Fruit fly (Drosophila melanogaster): ENCODE data around the gene Oatp30B.

Oatp30B gene

dm6 chr2L:9565387-9565786 is 44.4 kb downstream of the Oatp30B start, which contains the start of gene CG46468:
TSS of gene CG46468 (minus strand) at chr2L:9565438.
- TF ChIP-seq Dll (optimal IDR thresholded peaks at IDR 0.05) (no peak), EcR (GFP tag; optimal IDR thresholded peaks at IDR 0.05) (no peak)

dm6 chr2L:9566656-9567055 is 45.6 kb downstream of the Oatp30B start, which contains the start of gene jp:
TSS of gene jp (minus strand) at chr2L:9566750.
- TF ChIP-seq Dll (optimal IDR thresholded peaks at IDR 0.05) (no peak), EcR (GFP tag; optimal IDR thresholded peaks at IDR 0.05) (no peak), CG8478 (optimal IDR thresholded peaks at IDR 0.05) (no peak), psq (optimal IDR thresholded peaks at IDR 0.05) (no peak), pan (optimal IDR thresholded peaks at IDR 0.05) (no peak), usp (GFP tag; optimal IDR thresholded peaks at IDR 0.05) (no peak)

dm6 chr2L:9567398-9567856 is 46.4 kb downstream of the Oatp30B start:
- TF ChIP-seq usp (GFP tag; optimal IDR thresholded peaks at IDR 0.05) = no peak

dm6 chr2L:9568360-9569088 is 47.5 kb downstream of the Oatp30B start, which contains the start of gene brwl:
TSS of gene brwl (plus strand) at chr2L:9568890.
- TF ChIP-seq psq (optimal IDR thresholded peaks at IDR 0.05) = no peak
- TF ChIP-seq Dll (optimal IDR thresholded peaks at IDR 0.05) = peak; percentile 11
- no peak for TF ChIP-seq EcR (GFP tag; optimal IDR thresholded peaks at IDR 0.05)
- TF ChIP-seq pan (optimal IDR thresholded peaks at IDR 0.05) = no peak
- no peak for TF ChIP-seq usp (GFP tag; optimal IDR thresholded peaks at IDR 0.05)
- TF ChIP-seq CG8478 (optimal IDR thresholded peaks at IDR 0.05) = no peak

dm6 chr2L:9569131-9569530 is 48.1 kb downstream of the Oatp30B start:
- TF ChIP-seq Dll (optimal IDR thresholded peaks at IDR 0.05) = no peak
- TF ChIP-seq CG8478 (optimal IDR thresholded peaks at IDR 0.05) = no peak
- TF ChIP-seq EcR (GFP tag; optimal IDR thresholded peaks at IDR 0.05) = no peak
- TF ChIP-seq psq (optimal IDR thresholded peaks at IDR 0.05) = no peak
- no peak for TF ChIP-seq pan (optimal IDR thresholded peaks at IDR 0.05)
- TF ChIP-seq usp (GFP tag; optimal IDR thresholded peaks at IDR 0.05) = no peak

dm6 chr2L:9569588-9570434 is 48.8 kb downstream of the Oatp30B start:
- no peak for TF ChIP-seq psq (optimal IDR thresholded peaks at IDR 0.05)
- TF ChIP-seq usp (GFP tag; optimal IDR thresholded peaks at IDR 0.05) = no peak
- TF ChIP-seq CG8478 (optimal IDR thresholded peaks at IDR 0.05) = no peak
- no peak for TF ChIP-seq Dll (optimal IDR thresholded peaks at IDR 0.05)
- no peak for TF ChIP-seq pan (optimal IDR thresholded peaks at IDR 0.05)
- TF ChIP-seq EcR (GFP tag; optimal IDR thresholded peaks at IDR 0.05) = no peak

dm6 chr2L:9570673-9571193 is 49.7 kb downstream of the Oatp30B start:
- TF ChIP-seq psq (optimal IDR thresholded peaks at IDR 0.05) = no peak
- TF ChIP-seq pan (optimal IDR thresholded peaks at IDR 0.05) = no peak
- no peak for TF ChIP-seq Dll (optimal IDR thresholded peaks at IDR 0.05)
- TF ChIP-seq EcR (GFP tag; optimal IDR thresholded peaks at IDR 0.05) = no peak
- TF ChIP-seq CG8478 (optimal IDR thresholded peaks at IDR 0.05) = no peak
- TF ChIP-seq usp (GFP tag; optimal IDR thresholded peaks at IDR 0.05) = no peak

- TF ChIP-seq EcR (GFP tag; optimal IDR thresholded peaks at IDR 0.05) (no peak), CG8478 (optimal IDR thresholded peaks at IDR 0.05) (no peak), usp (GFP tag; optimal IDR thresholded peaks at IDR 0.05) (no peak), psq (optimal IDR thresholded peaks at IDR 0.05) (no peak), pan (optimal IDR thresholded peaks at IDR 0.05) (no peak), Dll (optimal IDR thresholded peaks at IDR 0.05) (no peak)
Observed at dm6 chr2L:9576269-9576933, 55.4 kb downstream of the Oatp30B start, which contains the start of gene Mtpalpha. TSS of gene Mtpalpha (minus strand) at chr2L:9576769.

- no peak for TF ChIP-seq CG8478 (optimal IDR thresholded peaks at IDR 0.05)
- TF ChIP-seq psq (optimal IDR thresholded peaks at IDR 0.05) = no peak
- TF ChIP-seq Dll (optimal IDR thresholded peaks at IDR 0.05) = no peak
- TF ChIP-seq pan (optimal IDR thresholded peaks at IDR 0.05) = no peak
- TF ChIP-seq EcR (GFP tag; optimal IDR thresholded peaks at IDR 0.05) = no peak
- no peak for TF ChIP-seq usp (GFP tag; optimal IDR thresholded peaks at IDR 0.05)
Observed at dm6 chr2L:9579538-9579937, 58.5 kb downstream of the Oatp30B start, which contains the start of gene CG31709. TSS of gene CG31709 (minus strand) at chr2L:9579638.

- no peak for TF ChIP-seq psq (optimal IDR thresholded peaks at IDR 0.05)
Observed at dm6 chr2L:9581582-9581981, 60.6 kb downstream of the Oatp30B start, which contains the start of gene gcm. TSS of gene gcm (minus strand) at chr2L:9581745.

dm6 chr2L:9584098-9584703 is 63.2 kb downstream of the Oatp30B start:
- TF ChIP-seq CG8478 (optimal IDR thresholded peaks at IDR 0.05) = no peak
- TF ChIP-seq psq (optimal IDR thresholded peaks at IDR 0.05) = no peak
- no peak for TF ChIP-seq EcR (GFP tag; optimal IDR thresholded peaks at IDR 0.05)
- TF ChIP-seq usp (GFP tag; optimal IDR thresholded peaks at IDR 0.05) = no peak
- TF ChIP-seq Dll (optimal IDR thresholded peaks at IDR 0.05) = no peak
- no peak for TF ChIP-seq pan (optimal IDR thresholded peaks at IDR 0.05)

Measured in whole organism.